Worm (Caenorhabditis elegans) whole organism, midembryonic: Measurements from ENCODE around the gene F52B10.3.

ENCODE experiments used
- tab-1 ChIP-seq: fragments of 200-800 bp; sonication (Bioruptor generic); IDR thresholded peaks from 2 replicates; pipeline ENCODE4 v1.3.6; 2022; ENCODE audit warnings: missing genetic modification characterization, missing compliant biosample characterization
- ztf-23 ChIP-seq: fragments of 200-800 bp; sonication (Bioruptor generic); IDR thresholded peaks from 2 replicates; pipeline ENCODE4 v1.3.6; 2022; ENCODE audit warnings: missing genetic modification reagents, missing genetic modification characterization, missing compliant biosample characterization

- TF ChIP-seq tab-1 (GFP tag; lab: Robert Waterston, UW): no peak
- TF ChIP-seq ztf-23 (GFP tag; lab: Robert Waterston, UW): no peak
Observed at ce11 chrX:2919488-2919887, 21.3 kb upstream of the F52B10.3 start.
